Worm (Caenorhabditis elegans) whole organism, early embryonic: ENCODE results near the gene C47E8.9.

ENCODE experiments used
- ama-1 ChIP-seq: fragments of 150-350 bp; optimal IDR thresholded peaks from 2 replicates; lab custom pipeline; 2014
- ceh-13 ChIP-seq: fragments of 200-800 bp; sonication (Bioruptor generic); optimal IDR thresholded peaks from 2 replicates; lab custom pipeline; 2018; ENCODE audit warnings: mild to moderate bottlenecking, missing genetic modification characterization, missing compliant biosample characterization
- ets-7 ChIP-seq: sonication (generic microtip); optimal IDR thresholded peaks from 2 replicates; lab custom pipeline; 2016; ENCODE audit warnings: missing genotype, missing genetic modification characterization, missing compliant biosample characterization
- hmg-4 ChIP-seq: fragments of 200-800 bp; sonication (Bioruptor generic); optimal IDR thresholded peaks from 2 replicates; lab custom pipeline; 2018; ENCODE audit warnings: mild to moderate bottlenecking, missing genetic modification characterization, missing compliant biosample characterization
- pes-1 ChIP-seq: fragments of 200-800 bp; sonication (Bioruptor generic); IDR thresholded peaks from 2 replicates; pipeline ENCODE4 v1.3.6; 2022; ENCODE audit warnings: missing genetic modification reagents, missing genetic modification characterization, missing compliant biosample characterization
- tra-4 ChIP-seq: sonication (generic microtip); optimal IDR thresholded peaks from 2 replicates; lab custom pipeline; 2017; ENCODE audit warnings: missing genetic modification characterization, missing compliant biosample characterization

DNA sequence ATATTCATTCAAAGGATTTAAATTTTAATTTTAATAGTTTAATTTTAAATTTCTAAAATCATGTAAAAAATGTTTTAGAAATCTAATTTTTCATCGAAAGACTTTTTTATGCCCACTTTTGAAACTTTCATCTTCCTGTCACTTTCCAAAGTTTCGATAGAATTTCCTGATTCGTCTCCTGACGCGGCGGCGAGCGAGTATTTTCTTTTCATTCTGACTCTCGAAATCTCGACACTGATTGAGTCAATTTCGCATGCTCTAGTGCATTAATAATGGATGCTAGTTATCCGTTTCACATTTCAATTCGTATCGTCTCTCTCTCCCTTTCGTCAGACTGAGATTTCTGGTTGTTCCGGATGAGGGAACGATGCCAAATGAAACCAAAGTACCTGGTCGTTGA lies 14.3 kb upstream of the C47E8.9 start:
- TF ChIP-seq ama-1 (no peak), ets-7 (tag; lab: Kevin White, UChicago) (no peak), ceh-13 (GFP tag; lab: Kevin White, UChicago) (no peak), tra-4 (no peak), pes-1 (GFP tag; lab: Robert Waterston, UW) (no peak), hmg-4 (GFP tag; lab: Kevin White, UChicago) (no peak)
